Fruit fly (Drosophila melanogaster) whole organism, larva: ENCODE results near the gene KrT95D.

Experiments used
- noc ChIP-seq: fragments of 200-800 bp; sonication (Bioruptor generic); optimal IDR thresholded peaks from 3 replicates; lab custom pipeline; 2019; ENCODE audit warnings: missing biosample characterization, mild to moderate bottlenecking, missing genetic modification characterization, moderate library complexity

The KrT95D gene

dm6 chr3R:24047226-24047976 lies 15.8 kb upstream of the KrT95D start, which contains the start of gene CG5986:
Gene CG5986 (plus strand): TSS chr3R:24047790.
- no peak for TF ChIP-seq noc

- peak; percentile 41 for TF ChIP-seq noc
Measured at dm6 chr3R:24046580-24047225, 15.1 kb upstream of the KrT95D start.

dm6 chr3R:24038736-24039556 lies 7.3 kb upstream of the KrT95D start, which contains the start of gene Miro:
Gene Miro (minus strand): TSS chr3R:24038847.
- no peak for TF ChIP-seq noc

- TF ChIP-seq noc = peak; percentile 10
Measured at dm6 chr3R:24037538-24038265, 6.1 kb upstream of the KrT95D start, which contains the start of gene spas. Gene spas (plus strand): TSS chr3R:24038215.

- peak; percentile 14 for TF ChIP-seq noc
Measured at dm6 chr3R:24031019-24031824, 405 bp downstream of the KrT95D start.

dm6 chr3R:24027222-24027621 lies 4.4 kb downstream of the KrT95D start:
- no peak for TF ChIP-seq noc

- no peak for TF ChIP-seq noc
Measured at dm6 chr3R:24026503-24026902, 5.1 kb downstream of the KrT95D start.

dm6 chr3R:24025715-24026467 lies 5.7 kb downstream of the KrT95D start:
- TF ChIP-seq noc = no peak

- TF ChIP-seq noc = no peak
Measured at dm6 chr3R:24024688-24025087, 6.9 kb downstream of the KrT95D start.

- TF ChIP-seq noc = no peak
Measured at dm6 chr3R:24024123-24024522, 7.5 kb downstream of the KrT95D start.

dm6 chr3R:24021895-24022294 lies 9.7 kb downstream of the KrT95D start:
- no peak for TF ChIP-seq noc

- TF ChIP-seq noc = no peak
Measured at dm6 chr3R:24017648-24018047, 14.0 kb downstream of the KrT95D start.

- TF ChIP-seq noc = peak; percentile 33
Measured at dm6 chr3R:24015939-24016913, 15.4 kb downstream of the KrT95D start.

- no peak for TF ChIP-seq noc
Measured at dm6 chr3R:24015449-24015848, 16.2 kb downstream of the KrT95D start.
